Fruit fly (Drosophila melanogaster): Measurements from ENCODE around the gene CG32982.

CG32982 gene

dm6 chr2L:9133169-9133568 lies 7.6 kb downstream of the CG32982 start:
- TF ChIP-seq Dif (GFP tag; optimal IDR thresholded peaks at IDR 0.05; ENCODE audit: partially characterized antibody) = no peak
- TF ChIP-seq sv (GFP tag; optimal IDR thresholded peaks at IDR 0.05) = peak; percentile 23
- peak; percentile 54 for TF ChIP-seq Sp1 (GFP tag; optimal IDR thresholded peaks at IDR 0.05)
- peak; percentile 37 for TF ChIP-seq rgr (GFP tag; optimal IDR thresholded peaks at IDR 0.05)
- TF ChIP-seq OdsH (GFP tag; optimal IDR thresholded peaks at IDR 0.05) = peak; percentile 61
- TF ChIP-seq lola (GFP tag; optimal IDR thresholded peaks at IDR 0.05) = no peak
- no peak for TF ChIP-seq Hr78 (GFP tag; optimal IDR thresholded peaks at IDR 0.05)
- peak in 1 of 2 experiments; percentile 64 for TF ChIP-seq foxo (GFP tag; optimal IDR thresholded peaks at IDR 0.05)
- TF ChIP-seq fru (GFP tag; optimal IDR thresholded peaks at IDR 0.05) = peak; percentile 33
- TF ChIP-seq psq (GFP tag; optimal IDR thresholded peaks at IDR 0.05) = peak; percentile 19
- TF ChIP-seq HLH106 (tag; optimal IDR thresholded peaks at IDR 0.05) = peak; percentile 40
- peak; percentile 31 for TF ChIP-seq h (GFP tag; optimal IDR thresholded peaks at IDR 0.05)
- peak; percentile 16 for TF ChIP-seq Hnf4 (GFP tag; optimal IDR thresholded peaks at IDR 0.05)

dm6 chr2L:9134209-9134608 lies 8.7 kb downstream of the CG32982 start:
- no peak for TF ChIP-seq GATAd (GFP tag; optimal IDR thresholded peaks at IDR 0.05)
- no peak for TF ChIP-seq OdsH (GFP tag; optimal IDR thresholded peaks at IDR 0.05)
- no peak for TF ChIP-seq woc (GFP tag; optimal IDR thresholded peaks at IDR 0.05)
- TF ChIP-seq Abd-B (GFP tag; optimal IDR thresholded peaks at IDR 0.05) = no peak

- TF ChIP-seq psq (GFP tag; optimal IDR thresholded peaks at IDR 0.05) = no peak
- TF ChIP-seq GATAd (GFP tag; optimal IDR thresholded peaks at IDR 0.05) = no peak
- no peak for TF ChIP-seq pan (optimal IDR thresholded peaks at IDR 0.05)
- no peak for TF ChIP-seq CG32264 (GFP tag; optimal IDR thresholded peaks at IDR 0.05)
- no peak for TF ChIP-seq CG9705 (GFP tag; optimal IDR thresholded peaks at IDR 0.05)
- no peak for TF ChIP-seq Dfd (GFP tag; optimal IDR thresholded peaks at IDR 0.05)
- TF ChIP-seq sv (GFP tag; optimal IDR thresholded peaks at IDR 0.05) = no peak
- TF ChIP-seq OdsH (GFP tag; optimal IDR thresholded peaks at IDR 0.05) = no peak
- no peak for TF ChIP-seq HLH106 (tag; optimal IDR thresholded peaks at IDR 0.05)
- no peak for TF ChIP-seq Rel (GFP tag; optimal IDR thresholded peaks at IDR 0.05)
- TF ChIP-seq Rel (tag; optimal IDR thresholded peaks at IDR 0.05) = no peak
- no peak for TF ChIP-seq Sp1 (GFP tag; optimal IDR thresholded peaks at IDR 0.05)
- TF ChIP-seq Jra (GFP tag; optimal IDR thresholded peaks at IDR 0.05) = no peak
- TF ChIP-seq Mio (GFP tag; optimal IDR thresholded peaks at IDR 0.05) = no peak
- no peak for TF ChIP-seq brk (GFP tag; optimal IDR thresholded peaks at IDR 0.05)
- no peak for TF ChIP-seq br (GFP tag; optimal IDR thresholded peaks at IDR 0.05)
- no peak for TF ChIP-seq Abd-B (GFP tag; optimal IDR thresholded peaks at IDR 0.05)
Measured at dm6 chr2L:9134940-9135339, 9.4 kb downstream of the CG32982 start.

dm6 chr2L:9136712-9137111 lies 11.2 kb downstream of the CG32982 start:
- TF ChIP-seq sv (GFP tag; optimal IDR thresholded peaks at IDR 0.05) (no peak), Vsx2 (GFP tag; optimal IDR thresholded peaks at IDR 0.05; ENCODE audit: partially characterized antibody) (peak; percentile 21), dl (GFP tag; optimal IDR thresholded peaks at IDR 0.05; ENCODE audit: insufficient read depth in 1 of 2, partially characterized antibody in 2 of 2) (no peak), N (GFP tag; optimal IDR thresholded peaks at IDR 0.05) (no peak), CG9705 (GFP tag; optimal IDR thresholded peaks at IDR 0.05) (no peak), Hr83 (GFP tag; optimal IDR thresholded peaks at IDR 0.05; ENCODE audit: poor library complexity, severe bottlenecking) (no peak), woc (GFP tag; optimal IDR thresholded peaks at IDR 0.05) (no peak)

dm6 chr2L:9140945-9141440 lies 15.5 kb downstream of the CG32982 start:
- TF ChIP-seq OdsH (GFP tag; optimal IDR thresholded peaks at IDR 0.05) (no peak), CrebA (GFP tag; optimal IDR thresholded peaks at IDR 0.05; ENCODE audit: borderline replicate concordance) (no peak), tai (GFP tag; optimal IDR thresholded peaks at IDR 0.05) (no peak), Myc (optimal IDR thresholded peaks at IDR 0.05) (no peak), lola (GFP tag; optimal IDR thresholded peaks at IDR 0.05) (no peak), sv (GFP tag; optimal IDR thresholded peaks at IDR 0.05) (no peak)

Measured in whole organism, wandering third instar larva.